Worm (Caenorhabditis elegans) whole organism, L4/young adult: ENCODE data around the gene bath-1.
"Not testable (repeated sequence)": the region's sequence is repeated elsewhere in the genome, so short reads cannot be mapped to it uniquely, and the experiment has no call there.

Source experiments
- W03F9.2 ChIP-seq: fragments of 150-350 bp; optimal IDR thresholded peaks from 2 replicates; lab custom pipeline; 2014; ENCODE audit warnings: missing biosample characterization, missing genetic modification characterization
- dao-5 ChIP-seq: sonication (generic microtip); optimal IDR thresholded peaks from 2 replicates; lab custom pipeline; 2016; ENCODE audit warnings: missing genotype, missing genetic modification characterization, moderate library complexity, missing compliant biosample characterization
- him-1 ChIP-seq: sonication (generic microtip); optimal IDR thresholded peaks from 2 replicates; lab custom pipeline; 2016; ENCODE audit warnings: missing genotype, missing genetic modification reagents, missing genetic modification characterization, missing compliant biosample characterization

bath-1 gene

DNA sequence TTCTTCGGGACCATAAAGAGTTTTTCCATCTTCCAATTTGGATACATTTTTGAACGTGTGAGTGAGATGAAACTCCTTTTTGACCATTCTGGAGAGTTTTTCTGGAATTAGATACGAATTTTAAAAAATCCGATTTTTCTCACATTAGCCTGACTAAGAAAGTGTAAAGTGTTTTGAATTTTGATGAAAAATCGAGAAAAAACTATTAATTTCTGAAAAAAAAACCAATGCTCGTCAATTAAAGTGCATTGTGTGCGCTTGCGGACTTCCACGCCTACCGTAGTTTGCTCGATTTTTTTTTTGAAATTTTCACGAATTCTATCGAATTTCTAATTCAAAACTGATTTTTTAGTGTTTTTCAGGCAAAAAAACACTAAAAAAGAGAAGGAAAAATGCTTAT lies at the start of gene bath-1:
TSS of gene bath-1 (minus strand) at position 101 of the 400 bp plus-strand sequence.
- TF ChIP-seq W03F9.2 (tag; lab: Kevin White, UChicago), result no peak
- no peak for TF ChIP-seq him-1 (tag; lab: Kevin White, UChicago)
- no peak for TF ChIP-seq dao-5

ce11 chrII:2076467-2076866 lies 47.9 kb upstream of the bath-1 start:
- TF ChIP-seq him-1 (tag; lab: Kevin White, UChicago), result no peak
- no peak for TF ChIP-seq dao-5
- TF ChIP-seq W03F9.2 (tag; lab: Kevin White, UChicago), result no peak

DNA sequence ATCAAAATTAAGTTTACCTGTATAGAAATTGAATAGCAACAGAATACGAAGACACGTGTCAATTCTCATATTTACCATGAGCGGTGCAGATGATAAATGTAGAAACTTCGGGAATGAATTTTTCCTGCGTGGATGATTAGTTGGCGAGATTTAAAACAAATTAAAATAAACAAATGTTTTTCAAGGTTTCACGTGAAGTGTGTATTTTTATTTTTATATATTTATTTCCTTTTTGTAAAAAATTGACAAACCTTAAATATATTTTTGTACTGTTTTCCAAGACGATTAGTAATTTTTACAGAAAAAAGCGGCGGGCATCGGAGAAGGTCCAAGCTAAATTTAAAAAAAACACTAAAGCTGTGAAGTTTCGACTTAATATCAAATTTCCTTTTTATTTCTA lies 46.9 kb upstream of the bath-1 start, which contains the start of gene F07E5.8:
TSS of gene F07E5.8 (minus strand) at position 101 of the 400 bp plus-strand sequence.
- TF ChIP-seq W03F9.2 (tag; lab: Kevin White, UChicago) (no peak), dao-5 (no peak), him-1 (tag; lab: Kevin White, UChicago) (no peak)

DNA sequence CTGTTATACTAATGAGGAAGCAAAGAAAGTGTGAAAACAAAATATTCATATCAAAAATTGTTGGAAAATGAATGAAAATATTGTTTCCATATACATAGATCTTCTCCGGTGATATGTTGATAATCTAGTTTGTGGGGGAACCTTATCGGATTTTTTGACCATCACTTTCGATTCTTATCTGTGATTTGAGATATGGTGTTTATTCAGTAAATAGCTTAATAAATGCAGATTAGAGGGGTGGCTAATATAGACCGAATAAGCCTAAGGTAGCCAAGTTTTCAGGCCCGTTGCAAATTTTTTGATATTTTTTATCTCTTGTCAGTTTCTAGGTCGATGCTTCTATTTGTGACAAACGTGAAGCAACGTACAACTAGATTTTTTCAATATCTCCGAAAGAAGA lies 42.8 kb upstream of the bath-1 start, which contains the start of gene F07E5.7:
TSS of gene F07E5.7 (minus strand) at position 101 of the 400 bp plus-strand sequence.
- TF ChIP-seq him-1 (tag; lab: Kevin White, UChicago) (no peak), dao-5 (no peak)

- TF ChIP-seq dao-5; him-1 (tag; lab: Kevin White, UChicago); W03F9.2 (tag; lab: Kevin White, UChicago): not testable (repeated sequence)
These were observed 38.9 kb upstream of the bath-1 start, which contains the start of gene F07E5.12 for ce11 chrII:2067451-2068021. F07E5.12 (plus strand) TSS chrII:2067971.

- TF ChIP-seq him-1 (tag; lab: Kevin White, UChicago) (no peak), W03F9.2 (tag; lab: Kevin White, UChicago) (no peak), dao-5 (no peak)
These were observed 35.9 kb upstream of the bath-1 start, which contains the start of gene fbxb-6 for ce11 chrII:2064497-2064896. fbxb-6 (plus strand) TSS chrII:2064797.

- TF ChIP-seq W03F9.2 (tag; lab: Kevin White, UChicago), result no peak
- TF ChIP-seq dao-5, result no peak
- no peak for TF ChIP-seq him-1 (tag; lab: Kevin White, UChicago)
These were observed 35.4 kb upstream of the bath-1 start, which contains the start of gene F07E5.13 for ce11 chrII:2063989-2064388. F07E5.13 (minus strand) TSS chrII:2064089.

- no peak for TF ChIP-seq W03F9.2 (tag; lab: Kevin White, UChicago)
- no peak for TF ChIP-seq him-1 (tag; lab: Kevin White, UChicago)
- no peak for TF ChIP-seq dao-5
These were observed 30.4 kb upstream of the bath-1 start, which contains the start of gene F07E5.5 for ce11 chrII:2058985-2059384. F07E5.5 (minus strand) TSS chrII:2059070.

- TF ChIP-seq W03F9.2 (tag; lab: Kevin White, UChicago), result no peak
- no peak for TF ChIP-seq dao-5
- TF ChIP-seq him-1 (tag; lab: Kevin White, UChicago), result no peak
These were observed 22.8 kb upstream of the bath-1 start, which contains the start of gene fbxb-35 for ce11 chrII:2051372-2051771. fbxb-35 (plus strand) TSS chrII:2051672.

ce11 chrII:2046556-2046955 lies 17.9 kb upstream of the bath-1 start, which contains the start of gene math-1:
math-1 (minus strand) TSS chrII:2046656.
- TF ChIP-seq dao-5; him-1 (tag; lab: Kevin White, UChicago); W03F9.2 (tag; lab: Kevin White, UChicago): not testable (repeated sequence)

DNA sequence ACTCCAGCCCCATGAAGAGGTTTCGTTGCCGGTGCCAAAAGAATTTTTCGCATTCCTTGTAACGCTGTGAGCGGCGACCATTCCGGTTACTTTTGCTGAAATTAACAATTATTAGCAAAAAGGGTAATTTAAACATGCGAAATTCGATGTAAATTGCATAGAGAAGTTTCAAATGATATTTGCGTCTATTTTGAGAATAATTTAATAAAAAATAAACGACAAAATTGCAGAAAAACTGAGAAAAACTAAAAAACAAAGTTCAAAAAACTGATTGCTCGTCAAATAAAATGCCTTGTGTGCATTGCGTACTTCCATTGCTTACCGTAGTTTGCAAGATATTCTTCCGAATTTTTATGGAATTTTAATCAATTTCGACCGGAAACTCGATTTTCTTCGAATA lies 16.9 kb upstream of the bath-1 start, which contains the start of gene bath-24:
TSS of gene bath-24 (minus strand) at position 101 of the 400 bp plus-strand sequence.
- TF ChIP-seq him-1 (tag; lab: Kevin White, UChicago), result no peak
- no peak for TF ChIP-seq dao-5
- no peak for TF ChIP-seq W03F9.2 (tag; lab: Kevin White, UChicago)

DNA sequence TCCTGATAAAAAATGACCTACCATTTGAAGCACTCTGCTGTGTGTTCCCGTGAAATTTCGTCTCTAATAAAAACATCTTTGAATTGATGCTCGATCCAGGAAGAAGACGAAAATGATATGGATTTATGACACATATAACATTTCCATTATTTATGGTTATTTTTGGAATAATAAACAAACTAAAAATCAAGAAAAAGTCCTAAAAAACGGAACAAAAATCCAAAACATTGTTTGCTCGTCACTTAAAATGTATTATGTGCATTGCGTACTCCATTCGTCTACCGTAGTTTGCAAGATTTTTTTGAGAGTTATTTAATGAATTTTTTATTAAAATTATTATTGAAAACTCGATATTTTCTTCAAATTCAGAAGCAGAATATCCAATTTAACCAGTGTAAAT lies 13.8 kb upstream of the bath-1 start, which contains the start of gene bath-20:
TSS of gene bath-20 (minus strand) at position 101 of the 400 bp plus-strand sequence.
- TF ChIP-seq dao-5 (no peak), him-1 (tag; lab: Kevin White, UChicago) (no peak), W03F9.2 (tag; lab: Kevin White, UChicago) (no peak)

DNA sequence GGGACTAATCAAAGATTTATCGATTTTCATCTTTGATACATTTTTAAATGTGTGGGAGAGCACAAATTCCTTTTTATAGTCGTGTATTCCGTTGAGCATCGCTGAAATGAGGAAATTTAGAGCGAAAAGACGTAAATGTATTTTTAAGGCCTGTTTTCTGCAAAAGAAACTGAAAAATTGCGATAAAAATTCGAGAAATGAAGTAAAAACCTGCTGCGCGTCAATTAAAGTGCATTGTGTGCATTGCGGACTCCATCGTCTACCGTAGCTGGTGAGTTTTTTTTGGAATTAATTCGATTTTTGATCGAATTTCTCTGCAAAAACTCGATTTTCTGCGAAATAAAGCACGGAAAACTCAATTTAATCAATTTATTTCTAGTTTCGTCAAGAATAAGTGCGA lies 10.7 kb upstream of the bath-1 start, which contains the start of gene bath-19:
TSS of gene bath-19 (minus strand) at position 101 of the 400 bp plus-strand sequence.
- TF ChIP-seq him-1 (tag; lab: Kevin White, UChicago) (no peak), dao-5 (no peak), W03F9.2 (tag; lab: Kevin White, UChicago) (no peak)

DNA sequence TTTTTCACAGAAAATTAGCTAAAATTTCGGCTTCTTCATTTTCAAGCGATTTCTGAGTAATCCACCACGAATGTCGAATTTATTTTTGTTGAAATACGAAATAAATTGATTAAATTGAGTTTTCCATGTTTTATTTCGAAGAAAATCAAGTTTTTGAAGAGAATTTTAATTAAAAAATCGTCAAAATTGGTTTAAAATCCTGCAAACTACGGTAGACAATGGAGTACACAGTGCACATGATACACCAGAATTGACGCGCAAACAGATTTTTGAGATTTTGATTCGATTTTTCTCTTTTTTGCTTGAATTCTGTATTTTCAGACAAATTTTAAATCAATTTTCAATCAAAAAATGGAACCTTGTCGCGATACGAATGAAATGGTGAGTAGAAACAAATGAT lies 4.7 kb upstream of the bath-1 start, which contains the start of gene F59H6.14:
TSS of gene F59H6.14 (plus strand) at position 301 of the 400 bp plus-strand sequence.
- TF ChIP-seq him-1 (tag; lab: Kevin White, UChicago) (no peak), W03F9.2 (tag; lab: Kevin White, UChicago) (no peak), dao-5 (no peak)
